ENCODE assay signal across 2 fruit fly cellular contexts in genomic region chr3L:6623669-6624204, dm6.
TF ChIP-seq lines count a peak whose summit lies in the region.

GluRIA (plus strand) TSS chr3L:6624032.

- TF ChIP-seq CTCF in whole organism, embryonic (GFP tag; optimal IDR thresholded peaks at IDR 0.05; lab: Kevin White, UChicago), result no peak

TF ChIP-seq in whole organism, embryonic, 481 proteins besides CTCF, POLR2A, EP300 and RAD21:
- no peak for TF ChIP-seq sr (GFP tag; IDR thresholded peaks at IDR 0.05; lab: Robert Waterston, UW)
- TF ChIP-seq gfzf (GFP tag; optimal IDR thresholded peaks at IDR 0.05; lab: Kevin White, UChicago), result no peak
- TF ChIP-seq CG10543 (GFP tag; optimal IDR thresholded peaks at IDR 0.05; lab: Kevin White, UChicago), result no peak
- TF ChIP-seq Jarid2 (GFP tag; optimal IDR thresholded peaks at IDR 0.05; lab: Kevin White, UChicago), result peak; percentile 44
- TF ChIP-seq twi (tag; optimal IDR thresholded peaks at IDR 0.05; lab: Kevin White, UChicago), result no peak
- no peak for TF ChIP-seq dan (GFP tag; IDR thresholded peaks at IDR 0.05; lab: Robert Waterston, UW)
- peak; percentile 55 to 67 for TF ChIP-seq Trl (optimal IDR thresholded peaks at IDR 0.05; lab: Kevin White, UChicago)
- no peak for TF ChIP-seq Trl (GFP tag; optimal IDR thresholded peaks at IDR 0.05; lab: Kevin White, UChicago)
- TF ChIP-seq Deaf1 (tag; optimal IDR thresholded peaks at IDR 0.05; lab: Kevin White, UChicago), result peak; percentile 67
- peak; percentile 26 for TF ChIP-seq abd-A (tag; optimal IDR thresholded peaks at IDR 0.05; lab: Kevin White, UChicago)
- no peak for TF ChIP-seq CG1647 (GFP tag; optimal IDR thresholded peaks at IDR 0.05; lab: Kevin White, UChicago)
- TF ChIP-seq Oaz (GFP tag; IDR thresholded peaks at IDR 0.05; lab: Robert Waterston, UW), result 0 out of 2 replicates have a peak, but pooled peaks have one; percentile 19
- no peak for TF ChIP-seq her (GFP tag; optimal IDR thresholded peaks at IDR 0.05; lab: Kevin White, UChicago)
- no peak for TF ChIP-seq Bgb (GFP tag; IDR thresholded peaks at IDR 0.05; lab: Robert Waterston, UW; ENCODE audit: partially characterized antibody)
- TF ChIP-seq CG11696 (GFP tag; IDR thresholded peaks at IDR 0.05; lab: Robert Waterston, UW), result no peak
- no peak for TF ChIP-seq vvl (GFP tag; IDR thresholded peaks at IDR 0.05; lab: Robert Waterston, UW)
- peak; percentile 8; the same call in 1 of the 2 replicates for TF ChIP-seq seq (GFP tag; IDR thresholded peaks at IDR 0.05; lab: Robert Waterston, UW)
- TF ChIP-seq CG1024 (GFP tag; IDR thresholded peaks at IDR 0.05; lab: Robert Waterston, UW), result no peak
- peak; percentile 66; the same call in 1 of the 2 replicates for TF ChIP-seq CG8765 (GFP tag; IDR thresholded peaks at IDR 0.05; lab: Robert Waterston, UW)
- no peak for TF ChIP-seq crc (GFP tag; optimal IDR thresholded peaks at IDR 0.05; lab: Kevin White, UChicago)
- TF ChIP-seq CG3726 (GFP tag; IDR thresholded peaks at IDR 0.05; lab: Robert Waterston, UW), result no peak

TF ChIP-seq in whole organism, pupa, 21 proteins besides CTCF, POLR2A, EP300 and RAD21:
- TF ChIP-seq CG32121 (GFP tag; IDR thresholded peaks at IDR 0.05; lab: Robert Waterston, UW) (no peak), Ets98B (GFP tag; IDR thresholded peaks at IDR 0.05; lab: Robert Waterston, UW) (peak; percentile 39; the same call in 1 of the 2 replicates)
TF ChIP-seq in whole organism, pupa: peak in this region for 1.
